Fruit fly (Drosophila melanogaster) whole organism, embryonic: ENCODE measurements around the gene Trm1.

Experiments
- Atf-2 ChIP-seq: fragments of 200-800 bp; sonication (Bioruptor generic); optimal IDR thresholded peaks from 2 replicates; lab custom pipeline; 2016; ENCODE audit warnings: missing biosample characterization, missing genetic modification characterization
- CG10654 ChIP-seq: fragments of 200-800 bp; sonication (Bioruptor generic); optimal IDR thresholded peaks from 2 replicates; lab custom pipeline; 2016; ENCODE audit warnings: missing biosample characterization, missing genetic modification characterization
- CG13424 ChIP-seq: fragments of 200-800 bp; sonication (Bioruptor generic); optimal IDR thresholded peaks from 2 replicates; lab custom pipeline; 2019; ENCODE audit warnings: missing biosample characterization, mild to moderate bottlenecking, missing genetic modification characterization, moderate library complexity
- CG17829 ChIP-seq: fragments of 200-800 bp; optimal IDR thresholded peaks from 2 replicates; lab custom pipeline; 2019; ENCODE audit warnings: missing biosample characterization, mild to moderate bottlenecking, missing genetic modification characterization, moderate library complexity
- CG6813 ChIP-seq: fragments of 200-800 bp; sonication (Bioruptor generic); optimal IDR thresholded peaks from 2 replicates; lab custom pipeline; 2017; ENCODE audit warnings: missing biosample characterization, missing genetic modification characterization, mild to moderate bottlenecking, moderate library complexity, missing genetic modification reagents
- Sry-β ChIP-seq: fragments of 200-800 bp; sonication (Bioruptor generic); optimal IDR thresholded peaks from 2 replicates; lab custom pipeline; 2018; ENCODE audit warnings: missing biosample characterization, mild to moderate bottlenecking, missing genetic modification characterization, moderate library complexity
- aop ChIP-seq: fragments of 200-800 bp; sonication (Bioruptor generic); IDR thresholded peaks from 2 replicates; pipeline ENCODE4 v1.3.6; 2022; ENCODE audit warnings: missing biosample characterization, missing genetic modification characterization
- ara ChIP-seq: fragments of 200-800 bp; sonication (Bioruptor generic); IDR thresholded peaks from 2 replicates; pipeline ENCODE4 v1.3.6; 2022; ENCODE audit warnings: missing biosample characterization, missing genetic modification characterization
- nmo ChIP-seq: fragments of 200-800 bp; sonication (Bioruptor generic); optimal IDR thresholded peaks from 2 replicates; lab custom pipeline; 2018; ENCODE audit warnings: missing biosample characterization, mild to moderate bottlenecking, missing genetic modification characterization, moderate library complexity
- tio ChIP-seq: fragments of 200-800 bp; sonication (Bioruptor generic); optimal IDR thresholded peaks from 2 replicates; lab custom pipeline; 2017; ENCODE audit warnings: missing biosample characterization, missing genetic modification characterization, inconsistent platforms

- TF ChIP-seq CG6813, result no peak
- TF ChIP-seq Atf-2 (GFP tag; lab: Kevin White, UChicago), result no peak
- no peak for TF ChIP-seq CG10654 (GFP tag; lab: Kevin White, UChicago)
- no peak for TF ChIP-seq aop (GFP tag; lab: Robert Waterston, UW)
- no peak for TF ChIP-seq Sry-β (GFP tag; lab: Kevin White, UChicago)
- no peak for TF ChIP-seq CG13424 (tag; lab: Kevin White, UChicago)
- no peak for TF ChIP-seq ara (GFP tag; lab: Robert Waterston, UW)
- TF ChIP-seq nmo (GFP tag; lab: Kevin White, UChicago), result no peak
- TF ChIP-seq CG17829 (tag; lab: Kevin White, UChicago), result no peak
- no peak for TF ChIP-seq tio
Observed at dm6 chr2L:12453192-12453800, 25.5 kb downstream of the Trm1 start, which contains the start of gene CG5418.
